Fruit fly (Drosophila melanogaster) whole organism, embryonic: ENCODE data around the gene Cypl.

Experiments used
- Abd-B ChIP-seq: fragments of 200-800 bp; sonication (Bioruptor generic); optimal IDR thresholded peaks from 2 replicates; lab custom pipeline; 2018; ENCODE audit warnings: missing biosample characterization, mild to moderate bottlenecking, missing genetic modification characterization, moderate library complexity
- Adf1 ChIP-seq: fragments of 200-800 bp; sonication (Bioruptor generic); IDR thresholded peaks from 2 replicates; pipeline ENCODE4 v1.3.6; 2022; ENCODE audit warnings: missing biosample characterization, missing genetic modification characterization
- Atf-2 ChIP-seq: fragments of 200-800 bp; sonication (Bioruptor generic); optimal IDR thresholded peaks from 2 replicates; lab custom pipeline; 2016; ENCODE audit warnings: missing biosample characterization, missing genetic modification characterization
- B-H2 ChIP-seq: fragments of 200-800 bp; sonication (Bioruptor generic); optimal IDR thresholded peaks from 2 replicates; lab custom pipeline; 2018; ENCODE audit warnings: missing biosample characterization, mild to moderate bottlenecking, missing genetic modification characterization
- Bgb ChIP-seq: fragments of 200-800 bp; sonication (Bioruptor generic); IDR thresholded peaks from 2 replicates; pipeline ENCODE4 v1.3.6; 2022; ENCODE audit warnings: missing biosample characterization, missing genetic modification characterization; ENCODE audit not compliant: partially characterized antibody
- CG10147 ChIP-seq: fragments of 200-800 bp; sonication (Bioruptor generic); optimal IDR thresholded peaks from 2 replicates; lab custom pipeline; 2019; ENCODE audit warnings: missing biosample characterization, mild to moderate bottlenecking, missing genetic modification characterization, moderate library complexity
- CG11695 ChIP-seq: fragments of 200-800 bp; sonication (Bioruptor generic); IDR thresholded peaks from 3 replicates; pipeline ENCODE4 v1.3.6; 2022; ENCODE audit warnings: missing biosample characterization, missing genetic modification characterization
- CG13123 ChIP-seq: fragments of 200-800 bp; sonication (Bioruptor generic); optimal IDR thresholded peaks from 2 replicates; lab custom pipeline; 2016; ENCODE audit warnings: missing biosample characterization, missing genetic modification characterization
- CG13424 ChIP-seq: fragments of 200-800 bp; sonication (Bioruptor generic); optimal IDR thresholded peaks from 2 replicates; lab custom pipeline; 2019; ENCODE audit warnings: missing biosample characterization, mild to moderate bottlenecking, missing genetic modification characterization, moderate library complexity
- CG1529 ChIP-seq: fragments of 200-800 bp; sonication (Bioruptor generic); optimal IDR thresholded peaks from 3 replicates; lab custom pipeline; 2018; ENCODE audit warnings: missing biosample characterization, missing genetic modification characterization
- CG2120 ChIP-seq: fragments of 200-800 bp; sonication (Bioruptor generic); optimal IDR thresholded peaks from 3 replicates; lab custom pipeline; 2016; ENCODE audit warnings: missing biosample characterization, missing genetic modification characterization
- CG30431 ChIP-seq: fragments of 200-800 bp; sonication (Bioruptor generic); optimal IDR thresholded peaks from 2 replicates; lab custom pipeline; 2017; ENCODE audit warnings: missing biosample characterization, missing genetic modification characterization
- CG32772 ChIP-seq: fragments of 200-800 bp; sonication (Bioruptor generic); IDR thresholded peaks from 2 replicates; pipeline ENCODE4 v1.3.6; 2022; ENCODE audit warnings: missing biosample characterization, missing genetic modification characterization
- CG3726 ChIP-seq: fragments of 200-800 bp; sonication (Bioruptor generic); IDR thresholded peaks from 3 replicates; pipeline ENCODE4, ENCODE4 v1.3.6; 2022; ENCODE audit warnings: missing biosample characterization, missing genetic modification characterization
- CG4328 ChIP-seq: fragments of 200-800 bp; sonication (Bioruptor generic); optimal IDR thresholded peaks from 3 replicates; lab custom pipeline; 2017; ENCODE audit warnings: missing biosample characterization, missing genetic modification reagents, missing genetic modification characterization
- CG4730 ChIP-seq: fragments of 200-800 bp; sonication (Bioruptor generic); IDR thresholded peaks from 2 replicates; pipeline ENCODE4 v1.3.6; 2022; ENCODE audit warnings: missing biosample characterization, missing genetic modification characterization
- CG4820 ChIP-seq: fragments of 200-800 bp; sonication (Bioruptor generic); optimal IDR thresholded peaks from 3 replicates; lab custom pipeline; 2016; ENCODE audit warnings: missing biosample characterization, missing genetic modification characterization
- CG4854 ChIP-seq: fragments of 200-800 bp; sonication (Bioruptor generic); optimal IDR thresholded peaks from 2 replicates; lab custom pipeline; 2016; ENCODE audit warnings: missing biosample characterization, missing genetic modification characterization, inconsistent platforms
- CG6791 ChIP-seq: fragments of 200-800 bp; sonication (Bioruptor generic); IDR thresholded peaks from 3 replicates; pipeline ENCODE4 v1.3.6; 2022; ENCODE audit warnings: missing biosample characterization, missing genetic modification characterization; ENCODE audit not compliant: partially characterized antibody
- CG7357 ChIP-seq: fragments of 200-800 bp; sonication (Bioruptor generic); IDR thresholded peaks from 3 replicates; pipeline ENCODE4 v1.3.6; 2022; ENCODE audit warnings: missing biosample characterization, missing genetic modification characterization
- CG9817 ChIP-seq: fragments of 200-800 bp; sonication (Bioruptor generic); optimal IDR thresholded peaks from 2 replicates; lab custom pipeline; 2018; ENCODE audit warnings: missing biosample characterization, mild to moderate bottlenecking, missing genetic modification characterization, moderate library complexity
- CkIIα-i1 ChIP-seq: fragments of 200-800 bp; sonication (Bioruptor generic); IDR thresholded peaks from 2 replicates; pipeline ENCODE4 v1.3.6; 2022; ENCODE audit warnings: missing biosample characterization, missing genetic modification characterization
- CrebB ChIP-seq: fragments of 200-800 bp; sonication (Bioruptor generic); optimal IDR thresholded peaks from 3 replicates; lab custom pipeline; 2018; ENCODE audit warnings: missing biosample characterization, mild to moderate bottlenecking, missing genetic modification characterization
- Deaf1 ChIP-seq: fragments of 200-800 bp; optimal IDR thresholded peaks from 3 replicates; lab custom pipeline; 2019; ENCODE audit warnings: missing biosample characterization, mild to moderate bottlenecking, missing genetic modification characterization, moderate library complexity
- E2f1 ChIP-seq: fragments of 200-800 bp; sonication (Bioruptor generic); IDR thresholded peaks from 2 replicates; pipeline ENCODE4 v1.3.6; 2022; ENCODE audit warnings: missing biosample characterization, missing genetic modification characterization
- E2f2 ChIP-seq: fragments of 200-800 bp; sonication (Bioruptor generic); IDR thresholded peaks from 2 replicates; pipeline ENCODE4 v1.3.6; 2022; ENCODE audit warnings: missing biosample characterization, missing genetic modification characterization
- Elba2 ChIP-seq: fragments of 200-800 bp; sonication (Bioruptor generic); optimal IDR thresholded peaks from 3 replicates; lab custom pipeline; 2016; ENCODE audit warnings: missing biosample characterization, missing genetic modification characterization
- GATAe ChIP-seq: fragments of 200-800 bp; sonication (Bioruptor generic); conservative IDR thresholded peaks from 2 replicates; pipeline ENCODE4 v1.3.6; 2022; ENCODE audit warnings: missing biosample characterization, missing genetic modification characterization
- H2.0 ChIP-seq: fragments of 200-800 bp; sonication (Bioruptor generic); IDR thresholded peaks from 2 replicates; pipeline ENCODE4 v1.3.6; 2022; ENCODE audit warnings: missing biosample characterization, missing genetic modification characterization
- HLHmδ ChIP-seq: fragments of 200-800 bp; sonication (Bioruptor generic); optimal IDR thresholded peaks from 2 replicates; lab custom pipeline; 2018; ENCODE audit warnings: missing biosample characterization, mild to moderate bottlenecking, missing genetic modification characterization, moderate library complexity
- Hand ChIP-seq: fragments of 200-800 bp; sonication (Bioruptor generic); optimal IDR thresholded peaks from 2 replicates; lab custom pipeline; 2017; ENCODE audit warnings: mild to moderate bottlenecking, missing biosample characterization, missing genetic modification reagents, missing genetic modification characterization
- Hey ChIP-seq: fragments of 200-800 bp; sonication (Bioruptor generic); optimal IDR thresholded peaks from 3 replicates; lab custom pipeline; 2018; ENCODE audit warnings: missing biosample characterization, mild to moderate bottlenecking, missing genetic modification characterization
- Jarid2 ChIP-seq: fragments of 200-800 bp; sonication (Bioruptor generic); optimal IDR thresholded peaks from 3 replicates; lab custom pipeline; 2017; ENCODE audit warnings: mild to moderate bottlenecking, missing biosample characterization, missing genetic modification reagents, missing genetic modification characterization
- Nf-YB ChIP-seq: fragments of 200-800 bp; sonication (Bioruptor generic); optimal IDR thresholded peaks from 3 replicates; lab custom pipeline; 2019; ENCODE audit warnings: missing biosample characterization, mild to moderate bottlenecking, missing genetic modification characterization, moderate library complexity
- Optix ChIP-seq: fragments of 200-800 bp; sonication (Bioruptor generic); IDR thresholded peaks from 3 replicates; pipeline ENCODE4 v1.3.6; 2022; ENCODE audit warnings: missing biosample characterization, missing genetic modification characterization
- Sry-β ChIP-seq: fragments of 200-800 bp; sonication (Bioruptor generic); optimal IDR thresholded peaks from 2 replicates; lab custom pipeline; 2018; ENCODE audit warnings: missing biosample characterization, mild to moderate bottlenecking, missing genetic modification characterization, moderate library complexity
- bab2 ChIP-seq: fragments of 200-800 bp; sonication (Bioruptor generic); optimal IDR thresholded peaks from 2 replicates; lab custom pipeline; 2016; ENCODE audit warnings: missing biosample characterization, missing genetic modification characterization
- dimm ChIP-seq: fragments of 200-800 bp; sonication (Bioruptor generic); IDR thresholded peaks from 2 replicates; pipeline ENCODE4 v1.3.6; 2022; ENCODE audit warnings: missing biosample characterization, missing genetic modification characterization
- ftz-f1 ChIP-seq: fragments of 200-800 bp; sonication (Bioruptor generic); optimal IDR thresholded peaks from 2 replicates; lab custom pipeline; 2016; ENCODE audit warnings: missing biosample characterization, missing genetic modification characterization
- ham ChIP-seq: fragments of 200-800 bp; sonication (Bioruptor generic); IDR thresholded peaks from 2 replicates; pipeline ENCODE4 v1.3.6; 2022; ENCODE audit warnings: missing biosample characterization, missing genetic modification characterization
- her ChIP-seq: fragments of 200-800 bp; sonication (Bioruptor generic); optimal IDR thresholded peaks from 2 replicates; lab custom pipeline; 2016; ENCODE audit warnings: missing biosample characterization, missing genetic modification characterization
- hth ChIP-seq: fragments of >200 bp; optimal IDR thresholded peaks from 2 replicates; lab custom pipeline; 2017; ENCODE audit warnings: inconsistent platforms
- kay ChIP-seq: fragments of 200-800 bp; sonication (Bioruptor generic); optimal IDR thresholded peaks from 2 replicates; lab custom pipeline; 2016; ENCODE audit warnings: missing biosample characterization, missing genetic modification characterization
- pita ChIP-seq: fragments of 200-800 bp; sonication (Bioruptor generic); optimal IDR thresholded peaks from 2 replicates; lab custom pipeline; 2017; ENCODE audit warnings: missing biosample characterization, mild to moderate bottlenecking, missing genetic modification characterization
- pnt ChIP-seq: fragments of 200-800 bp; sonication (Bioruptor generic); optimal IDR thresholded peaks from 3 replicates; lab custom pipeline; 2016; ENCODE audit warnings: missing biosample characterization, missing genetic modification characterization
- pum ChIP-seq: fragments of 200-800 bp; sonication (Bioruptor generic); optimal IDR thresholded peaks from 2 replicates; lab custom pipeline; 2016; ENCODE audit warnings: missing biosample characterization, missing genetic modification characterization
- run ChIP-seq: fragments of 200-800 bp; sonication (Bioruptor generic); optimal IDR thresholded peaks from 3 replicates; lab custom pipeline; 2018; ENCODE audit warnings: missing biosample characterization, mild to moderate bottlenecking, missing genetic modification characterization
- ssp ChIP-seq: fragments of 200-800 bp; sonication (Bioruptor generic); IDR thresholded peaks from 2 replicates; pipeline ENCODE4 v1.3.6; 2022; ENCODE audit warnings: missing biosample characterization, missing genetic modification characterization
- stc ChIP-seq: fragments of 200-800 bp; sonication (Bioruptor generic); IDR thresholded peaks from 2 replicates; pipeline ENCODE4 v1.3.6; 2022; ENCODE audit warnings: missing biosample characterization, missing genetic modification characterization
- ttk ChIP-seq: fragments of 200-800 bp; sonication (Bioruptor generic); IDR thresholded peaks from 2 replicates; pipeline ENCODE4 v2.1.2; 2022; ENCODE audit warnings: missing biosample characterization, missing genetic modification characterization
- yki ChIP-seq: fragments of >200 bp; optimal IDR thresholded peaks from 3 replicates; lab custom pipeline; 2018

Cypl gene

dm6 chr3L:545512-546161 lies 2.9 kb upstream of the Cypl start (continued):
- TF ChIP-seq CrebB (tag; lab: Kevin White, UChicago): peak; percentile 57
- no peak for TF ChIP-seq Sry-β (GFP tag; lab: Kevin White, UChicago)
- no peak for TF ChIP-seq CG4820 (GFP tag; lab: Kevin White, UChicago)
- peak; percentile 48 for TF ChIP-seq pnt
- TF ChIP-seq Hey: no peak
- TF ChIP-seq CG4854: peak; percentile 43
- peak; percentile 37 for TF ChIP-seq Atf-2 (GFP tag; lab: Kevin White, UChicago)
- peak; percentile 25 for TF ChIP-seq Abd-B
- 0 out of 3 replicates have a peak, but pooled peaks have one; percentile 38 for TF ChIP-seq CG7357 (GFP tag; lab: Robert Waterston, UW)
- peak; percentile 69 for TF ChIP-seq bab2 (GFP tag; lab: Kevin White, UChicago)
- TF ChIP-seq dimm (GFP tag; lab: Robert Waterston, UW): 0 out of 2 replicates have a peak, but pooled peaks have one; percentile 6
- peak; percentile 48 for TF ChIP-seq ssp
- TF ChIP-seq Bgb: no peak
- no peak; the same call in 1 of the 2 replicates for TF ChIP-seq GATAe (GFP tag; lab: Robert Waterston, UW)
- no peak for TF ChIP-seq ham
- TF ChIP-seq HLHmδ (GFP tag; lab: Kevin White, UChicago): no peak
- TF ChIP-seq CG4730 (GFP tag; lab: Robert Waterston, UW): peak; percentile 58
- TF ChIP-seq Jarid2 (GFP tag; lab: Kevin White, UChicago): no peak
- TF ChIP-seq her (GFP tag; lab: Kevin White, UChicago): no peak
- no peak for TF ChIP-seq CG13123 (GFP tag; lab: Kevin White, UChicago)
- TF ChIP-seq CG6791 (GFP tag; lab: Robert Waterston, UW): no peak
- TF ChIP-seq yki (lab: Kevin White, UChicago): no peak
- TF ChIP-seq pum (GFP tag; lab: Kevin White, UChicago): peak; percentile 39
- peak; percentile 67 for TF ChIP-seq CG9817 (tag; lab: Kevin White, UChicago)
- TF ChIP-seq B-H2 (GFP tag; lab: Kevin White, UChicago): no peak
- TF ChIP-seq H2.0 (GFP tag; lab: Robert Waterston, UW): peak; percentile 51
- 0 out of 3 replicates have a peak, but pooled peaks have one; percentile 10 for TF ChIP-seq Optix
- peak; percentile 55 for TF ChIP-seq Deaf1 (tag; lab: Kevin White, UChicago)
- TF ChIP-seq run (tag; lab: Kevin White, UChicago): no peak
- peak; percentile 64 for TF ChIP-seq CG13424 (tag; lab: Kevin White, UChicago)
- no peak for TF ChIP-seq CG1529 (GFP tag; lab: Kevin White, UChicago)
- peak; percentile 74 for TF ChIP-seq CG10147
- TF ChIP-seq CkIIα-i1 (GFP tag; lab: Robert Waterston, UW): no peak
- TF ChIP-seq ttk (GFP tag; lab: Robert Waterston, UW): peak; percentile 49; the same call in 1 of the 2 replicates
- no peak for TF ChIP-seq pita (GFP tag; lab: Kevin White, UChicago)
- TF ChIP-seq kay: no peak
- TF ChIP-seq CG3726 (GFP tag; lab: Robert Waterston, UW): no peak; the same call in 2 of the 3 replicates
- peak; percentile 46; the same call in 2 of the 3 replicates for TF ChIP-seq CG11695 (GFP tag; lab: Robert Waterston, UW)
- peak; percentile 31 for TF ChIP-seq E2f2 (GFP tag; lab: Robert Waterston, UW)
- peak; percentile 44 for TF ChIP-seq Adf1 (GFP tag; lab: Robert Waterston, UW)
- TF ChIP-seq Elba2 (GFP tag; lab: Kevin White, UChicago): no peak
- TF ChIP-seq CG32772: peak; percentile 63; the same call in 1 of the 2 replicates
- peak; percentile 76 for TF ChIP-seq Hand (GFP tag; lab: Kevin White, UChicago)
- 0 out of 2 replicates have a peak, but pooled peaks have one; percentile 33 for TF ChIP-seq stc (GFP tag; lab: Robert Waterston, UW)
- no peak for TF ChIP-seq ftz-f1 (GFP tag; lab: Kevin White, UChicago)
- peak; percentile 67; the same call in 1 of the 2 replicates for TF ChIP-seq E2f1 (GFP tag; lab: Robert Waterston, UW)
- TF ChIP-seq hth (lab: Kevin White, UChicago): no peak
- no peak for TF ChIP-seq CG4328 (GFP tag; lab: Kevin White, UChicago)
- peak; percentile 93 for TF ChIP-seq CG2120 (GFP tag; lab: Kevin White, UChicago)
- no peak for TF ChIP-seq Nf-YB (GFP tag; lab: Kevin White, UChicago)
- TF ChIP-seq CG30431 (GFP tag; lab: Kevin White, UChicago): no peak
